Worm (Caenorhabditis elegans): ENCODE results near the gene T26A8.4.

DNA sequence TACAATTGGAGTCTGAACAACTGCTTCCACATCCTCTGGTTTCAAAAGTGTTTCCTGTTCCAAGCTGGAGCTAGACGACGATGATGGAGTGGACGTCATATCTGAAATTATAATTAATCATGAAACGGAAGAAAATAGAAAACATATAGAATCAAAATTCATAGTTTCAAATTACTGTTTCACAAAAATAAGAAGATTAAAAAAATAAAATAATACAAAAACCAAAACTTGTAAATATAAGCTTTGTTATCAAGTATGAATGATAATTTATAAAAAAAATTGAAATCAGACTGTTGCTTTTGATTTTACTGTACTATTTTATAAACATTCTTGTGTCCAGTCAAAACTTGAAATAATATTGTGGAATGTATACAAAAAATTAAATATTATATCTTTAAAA is 31.0 kb upstream of the T26A8.4 start, which contains the start of gene str-176:
- TF ChIP-seq snpc-1.1 (tag; optimal IDR thresholded peaks at IDR 0.05; ENCODE audit: insufficient read depth) (no peak), snpc-4 (GFP tag; optimal IDR thresholded peaks at IDR 0.05) (no peak), snpc-4 (tag; optimal IDR thresholded peaks at IDR 0.05) (no peak), F49E8.2 (tag; optimal IDR thresholded peaks at IDR 0.05; ENCODE audit: insufficient read depth) (no peak), nfya-1 (tag; optimal IDR thresholded peaks at IDR 0.05; ENCODE audit: borderline replicate concordance, insufficient read depth) (no peak)
